Fruit fly (Drosophila melanogaster) whole organism, prepupa: ENCODE data around the gene CG7607.

Source experiments
- CG10631 ChIP-seq: fragments of 200-800 bp; sonication (Bioruptor generic); optimal IDR thresholded peaks from 2 replicates; lab custom pipeline; 2016; ENCODE audit warnings: missing biosample characterization, missing genetic modification characterization
- CG10669 ChIP-seq: fragments of 200-800 bp; sonication (Bioruptor generic); optimal IDR thresholded peaks from 3 replicates; lab custom pipeline; 2018; ENCODE audit warnings: missing biosample characterization, mild to moderate bottlenecking, missing genetic modification characterization, moderate library complexity
- CG11294 ChIP-seq: fragments of 200-800 bp; sonication (Bioruptor generic); IDR thresholded peaks from 2 replicates; pipeline ENCODE4 v1.3.6; 2022; ENCODE audit warnings: missing biosample characterization, missing genetic modification characterization
- CG16779 ChIP-seq: fragments of 200-800 bp; sonication (Bioruptor generic); optimal IDR thresholded peaks from 3 replicates; lab custom pipeline; 2017; ENCODE audit warnings: missing biosample characterization, mild to moderate bottlenecking, missing genetic modification characterization
- CG31627 ChIP-seq: fragments of 200-800 bp; sonication (Bioruptor generic); optimal IDR thresholded peaks from 3 replicates; lab custom pipeline; 2016; ENCODE audit warnings: missing biosample characterization, missing genetic modification characterization
- CG32006 ChIP-seq: fragments of 200-800 bp; sonication (Bioruptor generic); optimal IDR thresholded peaks from 3 replicates; lab custom pipeline; 2017; ENCODE audit warnings: missing biosample characterization, mild to moderate bottlenecking, missing genetic modification characterization
- CG34406 ChIP-seq: fragments of 200-800 bp; sonication (Bioruptor generic); optimal IDR thresholded peaks from 3 replicates; lab custom pipeline; 2016; ENCODE audit warnings: missing biosample characterization, missing genetic modification characterization
- CG3919 ChIP-seq: fragments of 200-800 bp; sonication (Bioruptor generic); optimal IDR thresholded peaks from 3 replicates; lab custom pipeline; 2016; ENCODE audit warnings: missing biosample characterization, missing genetic modification characterization
- CG4318 ChIP-seq: fragments of 200-800 bp; sonication (Bioruptor generic); optimal IDR thresholded peaks from 3 replicates; lab custom pipeline; 2017; ENCODE audit warnings: missing biosample characterization, mild to moderate bottlenecking, missing genetic modification characterization
- CG6276 ChIP-seq: fragments of 200-800 bp; sonication (Bioruptor generic); optimal IDR thresholded peaks from 2 replicates; lab custom pipeline; 2017; ENCODE audit warnings: missing biosample characterization, mild to moderate bottlenecking, missing genetic modification characterization
- CG6792 ChIP-seq: fragments of 200-800 bp; sonication (Bioruptor generic); optimal IDR thresholded peaks from 3 replicates; lab custom pipeline; 2016; ENCODE audit warnings: missing biosample characterization, missing genetic modification characterization
- CG6808 ChIP-seq: fragments of 200-800 bp; sonication (Bioruptor generic); optimal IDR thresholded peaks from 3 replicates; lab custom pipeline; 2017; ENCODE audit warnings: missing biosample characterization, missing genetic modification characterization, mild to moderate bottlenecking, moderate library complexity, missing genetic modification reagents
- CG6854 ChIP-seq: fragments of 200-800 bp; sonication (Bioruptor generic); optimal IDR thresholded peaks from 2 replicates; lab custom pipeline; 2017; ENCODE audit warnings: missing biosample characterization, mild to moderate bottlenecking, missing genetic modification characterization
- CG7368 ChIP-seq: fragments of 200-800 bp; sonication (Bioruptor generic); optimal IDR thresholded peaks from 3 replicates; lab custom pipeline; 2016; ENCODE audit warnings: missing biosample characterization, missing genetic modification characterization
- CG8119 ChIP-seq: fragments of 200-800 bp; sonication (Bioruptor generic); IDR thresholded peaks from 3 replicates; pipeline ENCODE4 v1.3.6; 2022; ENCODE audit warnings: missing biosample characterization, missing genetic modification characterization
- CG8319 ChIP-seq: fragments of 200-800 bp; sonication (Bioruptor generic); optimal IDR thresholded peaks from 3 replicates; lab custom pipeline; 2016; ENCODE audit warnings: missing biosample characterization, missing genetic modification characterization
- CG9139 ChIP-seq: fragments of 200-800 bp; sonication (Bioruptor generic); optimal IDR thresholded peaks from 3 replicates; lab custom pipeline; 2017; ENCODE audit warnings: missing biosample characterization, mild to moderate bottlenecking, missing genetic modification characterization
- Eip75B ChIP-seq: fragments of 200-800 bp; sonication (Bioruptor generic); optimal IDR thresholded peaks from 3 replicates; lab custom pipeline; 2016; ENCODE audit warnings: missing biosample characterization, missing genetic modification characterization
- Eip78C ChIP-seq: fragments of 200-800 bp; sonication (Bioruptor generic); peaks from one replicate; lab custom pipeline; 2016; ENCODE audit warnings: missing biosample characterization, missing genetic modification characterization
- Eip93F ChIP-seq: fragments of 200-800 bp; sonication (Bioruptor generic); optimal IDR thresholded peaks from 2 replicates; lab custom pipeline; 2016; ENCODE audit warnings: missing biosample characterization, mild to moderate bottlenecking, missing genetic modification characterization
- Ets21C ChIP-seq: fragments of 200-800 bp; sonication (Bioruptor generic); optimal IDR thresholded peaks from 3 replicates; lab custom pipeline; 2016; ENCODE audit warnings: missing biosample characterization, missing genetic modification characterization
- Ets96B ChIP-seq: fragments of 200-800 bp; optimal IDR thresholded peaks from 2 replicates; lab custom pipeline; 2019; ENCODE audit warnings: missing biosample characterization, mild to moderate bottlenecking, missing genetic modification characterization, moderate library complexity
- Gug ChIP-seq: fragments of 200-800 bp; sonication (Bioruptor generic); IDR thresholded peaks from 2 replicates; pipeline ENCODE4 v1.3.6; 2022; ENCODE audit warnings: missing biosample characterization, missing genetic modification characterization
- Hr38 ChIP-seq: sonication (Bioruptor generic); optimal IDR thresholded peaks from 2 replicates; lab custom pipeline; 2016; ENCODE audit warnings: missing biosample characterization, missing genetic modification characterization
- Hr39 ChIP-seq: fragments of 200-800 bp; sonication (Bioruptor generic); optimal IDR thresholded peaks from 2 replicates; lab custom pipeline; 2016; ENCODE audit warnings: missing biosample characterization, missing genetic modification characterization
- Lpt ChIP-seq: fragments of 200-800 bp; sonication (Bioruptor generic); optimal IDR thresholded peaks from 3 replicates; lab custom pipeline; 2016; ENCODE audit warnings: missing biosample characterization, missing genetic modification characterization
- Met ChIP-seq: fragments of 200-800 bp; sonication (Bioruptor generic); optimal IDR thresholded peaks from 3 replicates; lab custom pipeline; 2016; ENCODE audit warnings: missing biosample characterization, missing genetic modification characterization
- OdsH ChIP-seq: fragments of 200-800 bp; sonication (Bioruptor generic); optimal IDR thresholded peaks from 3 replicates; lab custom pipeline; 2016; ENCODE audit warnings: missing biosample characterization, missing genetic modification characterization
- Sox102F ChIP-seq: fragments of 200-800 bp; sonication (Bioruptor generic); optimal IDR thresholded peaks from 2 replicates; lab custom pipeline; 2016; ENCODE audit warnings: missing biosample characterization, mild to moderate bottlenecking, missing genetic modification characterization
- Sox14 ChIP-seq: fragments of 200-800 bp; sonication (Bioruptor generic); optimal IDR thresholded peaks from 3 replicates; lab custom pipeline; 2016; ENCODE audit warnings: missing biosample characterization, missing genetic modification characterization
- Sox15 ChIP-seq: fragments of 200-800 bp; sonication (Bioruptor generic); optimal IDR thresholded peaks from 3 replicates; lab custom pipeline; 2016; ENCODE audit warnings: missing biosample characterization, missing genetic modification characterization
- achi ChIP-seq: fragments of 200-800 bp; sonication (Bioruptor generic); optimal IDR thresholded peaks from 3 replicates; lab custom pipeline; 2016; ENCODE audit warnings: missing biosample characterization, missing genetic modification characterization
- dsx ChIP-seq: fragments of 200-800 bp; optimal IDR thresholded peaks from 3 replicates; lab custom pipeline; 2019; ENCODE audit warnings: missing biosample characterization, mild to moderate bottlenecking, missing genetic modification characterization, moderate library complexity; ENCODE audit not compliant: poor library complexity, severe bottlenecking
- eg ChIP-seq: fragments of 200-800 bp; sonication (Bioruptor generic); IDR thresholded peaks from 3 replicates; pipeline ENCODE4 v1.3.6; 2022; ENCODE audit warnings: missing biosample characterization, missing genetic modification characterization
- fd59A ChIP-seq: fragments of 200-800 bp; sonication (Bioruptor generic); optimal IDR thresholded peaks from 2 replicates; lab custom pipeline; 2017; ENCODE audit warnings: missing biosample characterization, mild to moderate bottlenecking, missing genetic modification characterization, missing genetic modification reagents
- fkh ChIP-seq: fragments of 200-800 bp; sonication (Bioruptor generic); optimal IDR thresholded peaks from 3 replicates; lab custom pipeline; 2017; ENCODE audit warnings: missing biosample characterization, mild to moderate bottlenecking, missing genetic modification characterization, moderate library complexity
- lz ChIP-seq: fragments of 200-800 bp; sonication (Bioruptor generic); optimal IDR thresholded peaks from 3 replicates; lab custom pipeline; 2016; ENCODE audit warnings: missing biosample characterization, missing genetic modification characterization
- pdm3 ChIP-seq: fragments of 200-800 bp; sonication (Bioruptor generic); optimal IDR thresholded peaks from 3 replicates; lab custom pipeline; 2016; ENCODE audit warnings: missing biosample characterization, missing genetic modification characterization
- ss ChIP-seq, 2 experiments: fragments of 200-800 bp; sonication (Bioruptor generic); optimal IDR thresholded peaks; 2 replicates in 1 of 2; 3 replicates in 1 of 2; lab custom pipeline; 2017 to 2018; ENCODE audit warnings: mild to moderate bottlenecking in 2 of 2, missing biosample characterization in 2 of 2, missing genetic modification characterization in 2 of 2, moderate library complexity in 1 of 2
- vri ChIP-seq: fragments of 200-800 bp; sonication (Bioruptor generic); optimal IDR thresholded peaks from 3 replicates; lab custom pipeline; 2016; ENCODE audit warnings: missing biosample characterization, mild to moderate bottlenecking, missing genetic modification characterization

Gene CG7607

dm6 chr3L:11224651-11225050 lies 25.2 kb downstream of the CG7607 start:
- TF ChIP-seq CG6854 (no peak), Ets21C (GFP tag; lab: Kevin White, UChicago) (no peak), CG11294 (GFP tag; lab: Robert Waterston, UW) (no peak), Ets96B (no peak)

- TF ChIP-seq Lpt (GFP tag; lab: Kevin White, UChicago): no peak
- no peak for TF ChIP-seq Sox102F
- TF ChIP-seq CG31627 (GFP tag; lab: Kevin White, UChicago): no peak
- TF ChIP-seq CG8319 (GFP tag; lab: Kevin White, UChicago): no peak
Measured at dm6 chr3L:11227708-11228107, 28.3 kb downstream of the CG7607 start.

dm6 chr3L:11233547-11233946 lies 34.1 kb downstream of the CG7607 start:
- no peak for TF ChIP-seq CG3919 (GFP tag; lab: Kevin White, UChicago)
- TF ChIP-seq CG16779 (tag; lab: Kevin White, UChicago): no peak
- TF ChIP-seq dsx: no peak
- TF ChIP-seq vri (GFP tag; lab: Kevin White, UChicago): peak; percentile 68
- no peak for TF ChIP-seq Eip75B (GFP tag; lab: Kevin White, UChicago)

- TF ChIP-seq Hr38 (GFP tag; lab: Kevin White, UChicago) (no peak), CG10669 (GFP tag; lab: Kevin White, UChicago) (no peak), OdsH (no peak), CG32006 (GFP tag; lab: Kevin White, UChicago) (no peak), achi (GFP tag; lab: Kevin White, UChicago) (no peak), Hr39 (GFP tag; lab: Kevin White, UChicago) (no peak)
Measured at dm6 chr3L:11236118-11236517, 36.7 kb downstream of the CG7607 start, which contains the start of gene Ir68a. Gene Ir68a (minus strand): TSS chr3L:11236218.

- TF ChIP-seq CG34406 (no peak), CG10631 (peak; percentile 19)
Measured at dm6 chr3L:11237127-11237759, 37.8 kb downstream of the CG7607 start.

dm6 chr3L:11239191-11239641 lies 39.8 kb downstream of the CG7607 start:
- no peak for TF ChIP-seq Hr39 (GFP tag; lab: Kevin White, UChicago)
- peak; percentile 79 for TF ChIP-seq Eip93F (GFP tag; lab: Kevin White, UChicago)
- no peak for TF ChIP-seq Eip78C (GFP tag; lab: Kevin White, UChicago)
- no peak for TF ChIP-seq lz (GFP tag; lab: Kevin White, UChicago)
- TF ChIP-seq achi (GFP tag; lab: Kevin White, UChicago): peak; percentile 9
- no peak for TF ChIP-seq CG6808
- TF ChIP-seq CG16779 (tag; lab: Kevin White, UChicago): no peak
- TF ChIP-seq CG32006 (GFP tag; lab: Kevin White, UChicago): no peak
- TF ChIP-seq vri (GFP tag; lab: Kevin White, UChicago): peak; percentile 99
- TF ChIP-seq Sox15 (GFP tag; lab: Kevin White, UChicago): no peak
- no peak for TF ChIP-seq CG8119 (GFP tag; lab: Robert Waterston, UW)
- TF ChIP-seq fd59A: no peak
- no peak for TF ChIP-seq fkh
- TF ChIP-seq pdm3 (GFP tag; lab: Kevin White, UChicago): no peak
- no peak for TF ChIP-seq CG7368 (GFP tag; lab: Kevin White, UChicago)
- no peak for TF ChIP-seq eg (GFP tag; lab: Robert Waterston, UW)
- peak; percentile 45 for TF ChIP-seq Sox14 (GFP tag; lab: Kevin White, UChicago)
- peak; percentile 7 for TF ChIP-seq Ets96B
- TF ChIP-seq CG6854: no peak
- no peak for TF ChIP-seq Met (GFP tag; lab: Kevin White, UChicago)
- TF ChIP-seq CG10669 (GFP tag; lab: Kevin White, UChicago): no peak
- peak; percentile 2 for TF ChIP-seq CG6276 (GFP tag; lab: Kevin White, UChicago)
- TF ChIP-seq CG8319 (GFP tag; lab: Kevin White, UChicago): no peak
- TF ChIP-seq CG4318 (GFP tag; lab: Kevin White, UChicago): no peak
- TF ChIP-seq CG10631: no peak
- TF ChIP-seq Gug (GFP tag; lab: Robert Waterston, UW): no peak; the same call in 1 of the 2 replicates
- TF ChIP-seq Ets21C (GFP tag; lab: Kevin White, UChicago): no peak
- TF ChIP-seq CG34406: no peak
- no peak for TF ChIP-seq CG6792
- TF ChIP-seq ss (GFP tag; optimal IDR thresholded peaks at IDR 0.05; lab: Kevin White, UChicago): peak in 1 of 2 experiments; percentile 23
- no peak for TF ChIP-seq CG9139 (GFP tag; lab: Kevin White, UChicago)
